Fruit fly (Drosophila melanogaster) whole organism, prepupa: Measurements from ENCODE around the gene CG42272.

Source experiments
- Blimp-1 ChIP-seq: fragments of 200-800 bp; sonication (Bioruptor generic); optimal IDR thresholded peaks from 3 replicates; lab custom pipeline; 2017; ENCODE audit warnings: missing biosample characterization, missing genetic modification characterization, mild to moderate bottlenecking, moderate library complexity, missing genetic modification reagents
- CG10631 ChIP-seq: fragments of 200-800 bp; sonication (Bioruptor generic); optimal IDR thresholded peaks from 2 replicates; lab custom pipeline; 2016; ENCODE audit warnings: missing biosample characterization, missing genetic modification characterization
- CG11294 ChIP-seq: fragments of 200-800 bp; sonication (Bioruptor generic); IDR thresholded peaks from 2 replicates; pipeline ENCODE4 v1.3.6; 2022; ENCODE audit warnings: missing biosample characterization, missing genetic modification characterization
- CG11902 ChIP-seq: fragments of 200-800 bp; sonication (Bioruptor generic); optimal IDR thresholded peaks from 3 replicates; lab custom pipeline; 2016; ENCODE audit warnings: missing biosample characterization, missing genetic modification characterization
- CG15336 ChIP-seq: fragments of 200-800 bp; sonication (Bioruptor generic); IDR thresholded peaks from 2 replicates; pipeline ENCODE4 v1.3.6; 2022; ENCODE audit warnings: missing biosample characterization, missing genetic modification characterization
- CG1621 ChIP-seq: fragments of 200-800 bp; sonication (Bioruptor generic); optimal IDR thresholded peaks from 3 replicates; lab custom pipeline; 2018; ENCODE audit warnings: missing biosample characterization, mild to moderate bottlenecking, missing genetic modification characterization
- CG16779 ChIP-seq: fragments of 200-800 bp; sonication (Bioruptor generic); optimal IDR thresholded peaks from 3 replicates; lab custom pipeline; 2017; ENCODE audit warnings: missing biosample characterization, mild to moderate bottlenecking, missing genetic modification characterization
- CG31627 ChIP-seq: fragments of 200-800 bp; sonication (Bioruptor generic); optimal IDR thresholded peaks from 3 replicates; lab custom pipeline; 2016; ENCODE audit warnings: missing biosample characterization, missing genetic modification characterization
- CG32006 ChIP-seq: fragments of 200-800 bp; sonication (Bioruptor generic); optimal IDR thresholded peaks from 3 replicates; lab custom pipeline; 2017; ENCODE audit warnings: missing biosample characterization, mild to moderate bottlenecking, missing genetic modification characterization
- CG34406 ChIP-seq: fragments of 200-800 bp; sonication (Bioruptor generic); optimal IDR thresholded peaks from 3 replicates; lab custom pipeline; 2016; ENCODE audit warnings: missing biosample characterization, missing genetic modification characterization
- CG3919 ChIP-seq: fragments of 200-800 bp; sonication (Bioruptor generic); optimal IDR thresholded peaks from 3 replicates; lab custom pipeline; 2016; ENCODE audit warnings: missing biosample characterization, missing genetic modification characterization
- CG4318 ChIP-seq: fragments of 200-800 bp; sonication (Bioruptor generic); optimal IDR thresholded peaks from 3 replicates; lab custom pipeline; 2017; ENCODE audit warnings: missing biosample characterization, mild to moderate bottlenecking, missing genetic modification characterization
- CG6163 ChIP-seq: fragments of 200-800 bp; sonication (Bioruptor generic); IDR thresholded peaks from 3 replicates; pipeline ENCODE4 v1.3.6; 2022; ENCODE audit warnings: missing biosample characterization, missing genetic modification characterization
- CG6276 ChIP-seq: fragments of 200-800 bp; sonication (Bioruptor generic); optimal IDR thresholded peaks from 2 replicates; lab custom pipeline; 2017; ENCODE audit warnings: missing biosample characterization, mild to moderate bottlenecking, missing genetic modification characterization
- CG6792 ChIP-seq: fragments of 200-800 bp; sonication (Bioruptor generic); optimal IDR thresholded peaks from 3 replicates; lab custom pipeline; 2016; ENCODE audit warnings: missing biosample characterization, missing genetic modification characterization
- CG6854 ChIP-seq: fragments of 200-800 bp; sonication (Bioruptor generic); optimal IDR thresholded peaks from 2 replicates; lab custom pipeline; 2017; ENCODE audit warnings: missing biosample characterization, mild to moderate bottlenecking, missing genetic modification characterization
- CG7368 ChIP-seq: fragments of 200-800 bp; sonication (Bioruptor generic); optimal IDR thresholded peaks from 3 replicates; lab custom pipeline; 2016; ENCODE audit warnings: missing biosample characterization, missing genetic modification characterization
- CG8119 ChIP-seq: fragments of 200-800 bp; sonication (Bioruptor generic); IDR thresholded peaks from 3 replicates; pipeline ENCODE4 v1.3.6; 2022; ENCODE audit warnings: missing biosample characterization, missing genetic modification characterization
- CG8319 ChIP-seq: fragments of 200-800 bp; sonication (Bioruptor generic); optimal IDR thresholded peaks from 3 replicates; lab custom pipeline; 2016; ENCODE audit warnings: missing biosample characterization, missing genetic modification characterization
- CG8632 ChIP-seq: fragments of 200-800 bp; sonication (Bioruptor generic); optimal IDR thresholded peaks from 3 replicates; lab custom pipeline; 2016; ENCODE audit warnings: missing biosample characterization, missing genetic modification characterization
- CG9139 ChIP-seq: fragments of 200-800 bp; sonication (Bioruptor generic); optimal IDR thresholded peaks from 3 replicates; lab custom pipeline; 2017; ENCODE audit warnings: missing biosample characterization, mild to moderate bottlenecking, missing genetic modification characterization
- Eip75B ChIP-seq: fragments of 200-800 bp; sonication (Bioruptor generic); optimal IDR thresholded peaks from 3 replicates; lab custom pipeline; 2016; ENCODE audit warnings: missing biosample characterization, missing genetic modification characterization
- Eip78C ChIP-seq: fragments of 200-800 bp; sonication (Bioruptor generic); peaks from one replicate; lab custom pipeline; 2016; ENCODE audit warnings: missing biosample characterization, missing genetic modification characterization
- Eip93F ChIP-seq: fragments of 200-800 bp; sonication (Bioruptor generic); optimal IDR thresholded peaks from 2 replicates; lab custom pipeline; 2016; ENCODE audit warnings: missing biosample characterization, mild to moderate bottlenecking, missing genetic modification characterization
- Ets21C ChIP-seq: fragments of 200-800 bp; sonication (Bioruptor generic); optimal IDR thresholded peaks from 3 replicates; lab custom pipeline; 2016; ENCODE audit warnings: missing biosample characterization, missing genetic modification characterization
- Ets96B ChIP-seq: fragments of 200-800 bp; optimal IDR thresholded peaks from 2 replicates; lab custom pipeline; 2019; ENCODE audit warnings: missing biosample characterization, mild to moderate bottlenecking, missing genetic modification characterization, moderate library complexity
- Gug ChIP-seq: fragments of 200-800 bp; sonication (Bioruptor generic); IDR thresholded peaks from 2 replicates; pipeline ENCODE4 v1.3.6; 2022; ENCODE audit warnings: missing biosample characterization, missing genetic modification characterization
- Hr38 ChIP-seq: sonication (Bioruptor generic); optimal IDR thresholded peaks from 2 replicates; lab custom pipeline; 2016; ENCODE audit warnings: missing biosample characterization, missing genetic modification characterization
- Hr39 ChIP-seq: fragments of 200-800 bp; sonication (Bioruptor generic); optimal IDR thresholded peaks from 2 replicates; lab custom pipeline; 2016; ENCODE audit warnings: missing biosample characterization, missing genetic modification characterization
- Hr4 ChIP-seq: fragments of 200-800 bp; sonication (Bioruptor generic); optimal IDR thresholded peaks from 3 replicates; lab custom pipeline; 2016; ENCODE audit warnings: missing biosample characterization, missing genetic modification characterization
- Lpt ChIP-seq: fragments of 200-800 bp; sonication (Bioruptor generic); optimal IDR thresholded peaks from 3 replicates; lab custom pipeline; 2016; ENCODE audit warnings: missing biosample characterization, missing genetic modification characterization
- Met ChIP-seq: fragments of 200-800 bp; sonication (Bioruptor generic); optimal IDR thresholded peaks from 3 replicates; lab custom pipeline; 2016; ENCODE audit warnings: missing biosample characterization, missing genetic modification characterization
- OdsH ChIP-seq: fragments of 200-800 bp; sonication (Bioruptor generic); optimal IDR thresholded peaks from 3 replicates; lab custom pipeline; 2016; ENCODE audit warnings: missing biosample characterization, missing genetic modification characterization
- Smox ChIP-seq: fragments of 200-800 bp; sonication (Bioruptor generic); optimal IDR thresholded peaks from 3 replicates; lab custom pipeline; 2016; ENCODE audit warnings: missing biosample characterization, missing genetic modification characterization
- Sox102F ChIP-seq: fragments of 200-800 bp; sonication (Bioruptor generic); optimal IDR thresholded peaks from 2 replicates; lab custom pipeline; 2016; ENCODE audit warnings: missing biosample characterization, mild to moderate bottlenecking, missing genetic modification characterization
- Sox14 ChIP-seq: fragments of 200-800 bp; sonication (Bioruptor generic); optimal IDR thresholded peaks from 3 replicates; lab custom pipeline; 2016; ENCODE audit warnings: missing biosample characterization, missing genetic modification characterization
- Sox15 ChIP-seq: fragments of 200-800 bp; sonication (Bioruptor generic); optimal IDR thresholded peaks from 3 replicates; lab custom pipeline; 2016; ENCODE audit warnings: missing biosample characterization, missing genetic modification characterization
- acj6 ChIP-seq: fragments of 200-800 bp; sonication (Bioruptor generic); optimal IDR thresholded peaks from 3 replicates; lab custom pipeline; 2016; ENCODE audit warnings: missing biosample characterization, missing genetic modification characterization
- cyc ChIP-seq: fragments of 200-800 bp; sonication (Bioruptor generic); optimal IDR thresholded peaks from 3 replicates; lab custom pipeline; 2016; ENCODE audit warnings: missing biosample characterization, missing genetic modification characterization
- dac ChIP-seq: fragments of 200-800 bp; sonication (Bioruptor generic); optimal IDR thresholded peaks from 2 replicates; lab custom pipeline; 2017; ENCODE audit warnings: missing biosample characterization, mild to moderate bottlenecking, missing genetic modification characterization
- dsx ChIP-seq: fragments of 200-800 bp; optimal IDR thresholded peaks from 3 replicates; lab custom pipeline; 2019; ENCODE audit warnings: missing biosample characterization, mild to moderate bottlenecking, missing genetic modification characterization, moderate library complexity; ENCODE audit not compliant: poor library complexity, severe bottlenecking
- eg ChIP-seq: fragments of 200-800 bp; sonication (Bioruptor generic); IDR thresholded peaks from 3 replicates; pipeline ENCODE4 v1.3.6; 2022; ENCODE audit warnings: missing biosample characterization, missing genetic modification characterization
- esn ChIP-seq: fragments of 200-800 bp; sonication (Bioruptor generic); optimal IDR thresholded peaks from 2 replicates; lab custom pipeline; 2016; ENCODE audit warnings: missing biosample characterization, mild to moderate bottlenecking, missing genetic modification characterization, moderate library complexity
- fd59A ChIP-seq: fragments of 200-800 bp; sonication (Bioruptor generic); optimal IDR thresholded peaks from 2 replicates; lab custom pipeline; 2017; ENCODE audit warnings: missing biosample characterization, mild to moderate bottlenecking, missing genetic modification characterization, missing genetic modification reagents
- fd85E ChIP-seq: fragments of 200-800 bp; sonication (Bioruptor generic); optimal IDR thresholded peaks from 3 replicates; lab custom pipeline; 2016; ENCODE audit warnings: missing biosample characterization, missing genetic modification characterization
- fkh ChIP-seq: fragments of 200-800 bp; sonication (Bioruptor generic); optimal IDR thresholded peaks from 3 replicates; lab custom pipeline; 2017; ENCODE audit warnings: missing biosample characterization, mild to moderate bottlenecking, missing genetic modification characterization, moderate library complexity
- net ChIP-seq: fragments of 200-800 bp; sonication (Bioruptor generic); optimal IDR thresholded peaks from 3 replicates; lab custom pipeline; 2016; ENCODE audit warnings: missing biosample characterization, missing genetic modification characterization
- pdm3 ChIP-seq: fragments of 200-800 bp; sonication (Bioruptor generic); optimal IDR thresholded peaks from 3 replicates; lab custom pipeline; 2016; ENCODE audit warnings: missing biosample characterization, missing genetic modification characterization
- salr ChIP-seq, 2 experiments: fragments of 200-800 bp; sonication (Bioruptor generic); optimal IDR thresholded peaks; 3 replicates each; lab custom pipeline; 2016 to 2018; ENCODE audit warnings: missing biosample characterization in 2 of 2, missing genetic modification characterization in 2 of 2, mild to moderate bottlenecking in 1 of 2
- spab ChIP-seq: fragments of 200-800 bp; sonication (Bioruptor generic); optimal IDR thresholded peaks from 2 replicates; lab custom pipeline; 2017; ENCODE audit warnings: missing biosample characterization, mild to moderate bottlenecking, missing genetic modification characterization, missing genetic modification reagents
- ss ChIP-seq, 2 experiments: fragments of 200-800 bp; sonication (Bioruptor generic); optimal IDR thresholded peaks; 2 replicates in 1 of 2; 3 replicates in 1 of 2; lab custom pipeline; 2017 to 2018; ENCODE audit warnings: mild to moderate bottlenecking in 2 of 2, missing biosample characterization in 2 of 2, missing genetic modification characterization in 2 of 2, moderate library complexity in 1 of 2
- svp ChIP-seq: fragments of 200-800 bp; sonication (Bioruptor generic); peaks from one replicate; lab custom pipeline; 2016; ENCODE audit warnings: missing biosample characterization, missing genetic modification characterization
- vri ChIP-seq: fragments of 200-800 bp; sonication (Bioruptor generic); optimal IDR thresholded peaks from 3 replicates; lab custom pipeline; 2016; ENCODE audit warnings: missing biosample characterization, mild to moderate bottlenecking, missing genetic modification characterization

The CG42272 gene

dm6 chr3L:5819310-5819709 is 16.5 kb downstream of the CG42272 start:
- TF ChIP-seq salr (GFP tag; optimal IDR thresholded peaks at IDR 0.05; lab: Kevin White, UChicago) (no peak), fkh (GFP tag; lab: Kevin White, UChicago) (no peak), Hr38 (GFP tag; lab: Kevin White, UChicago) (no peak), fd85E (GFP tag; lab: Kevin White, UChicago) (no peak), acj6 (GFP tag; lab: Kevin White, UChicago) (peak; percentile 41), esn (GFP tag; lab: Kevin White, UChicago) (peak; percentile 45), dsx (GFP tag; lab: Kevin White, UChicago) (no peak), Sox15 (peak; percentile 34), CG6276 (GFP tag; lab: Kevin White, UChicago) (no peak), CG9139 (GFP tag; lab: Kevin White, UChicago) (no peak), Hr39 (GFP tag; lab: Kevin White, UChicago) (peak; percentile 65), CG6163 (no peak), Blimp-1 (GFP tag; lab: Kevin White, UChicago) (no peak), Ets96B (tag; lab: Kevin White, UChicago) (no peak), pdm3 (GFP tag; lab: Kevin White, UChicago) (peak; percentile 43), CG8119 (GFP tag; lab: Robert Waterston, UW) (no peak; the same call in 2 of the 3 replicates), fd59A (GFP tag; lab: Kevin White, UChicago) (no peak), cyc (GFP tag; lab: Kevin White, UChicago) (peak; percentile 44), CG34406 (GFP tag; lab: Kevin White, UChicago) (peak; percentile 33), Gug (GFP tag; lab: Robert Waterston, UW) (no peak; the same call in 1 of the 2 replicates), Met (GFP tag; lab: Kevin White, UChicago) (peak; percentile 33), spab (GFP tag; lab: Kevin White, UChicago) (no peak), CG6854 (GFP tag; lab: Kevin White, UChicago) (no peak), CG6792 (GFP tag; lab: Kevin White, UChicago) (peak; percentile 4), Ets21C (GFP tag; lab: Kevin White, UChicago) (peak; percentile 48), CG3919 (GFP tag; lab: Kevin White, UChicago) (peak; percentile 13), Eip78C (GFP tag; lab: Kevin White, UChicago) (peak; percentile 80), Eip93F (GFP tag; lab: Kevin White, UChicago) (no peak), CG8319 (GFP tag; lab: Kevin White, UChicago) (no peak), CG15336 (peak; percentile 43; the same call in 1 of the 2 replicates), Hr4 (peak; percentile 51), CG11902 (GFP tag; lab: Kevin White, UChicago) (peak; percentile 40), dac (GFP tag; lab: Kevin White, UChicago) (no peak), Eip75B (GFP tag; lab: Kevin White, UChicago) (no peak), CG7368 (GFP tag; lab: Kevin White, UChicago) (no peak), net (no peak), CG16779 (tag; lab: Kevin White, UChicago) (no peak), Lpt (peak; percentile 14), CG1621 (tag; lab: Kevin White, UChicago) (no peak), CG32006 (GFP tag; lab: Kevin White, UChicago) (peak; percentile 55), OdsH (GFP tag; lab: Kevin White, UChicago) (peak; percentile 35), ss (GFP tag; optimal IDR thresholded peaks at IDR 0.05; lab: Kevin White, UChicago) (no peak), CG4318 (GFP tag; lab: Kevin White, UChicago) (no peak), CG10631 (GFP tag; lab: Kevin White, UChicago) (peak; percentile 19), Sox14 (GFP tag; lab: Kevin White, UChicago) (peak; percentile 26), svp (GFP tag; lab: Kevin White, UChicago) (peak; percentile 73), CG31627 (GFP tag; lab: Kevin White, UChicago) (peak; percentile 58), eg (peak; percentile 46; the same call in 1 of the 3 replicates), vri (GFP tag; lab: Kevin White, UChicago) (peak; percentile 32), CG11294 (no peak), CG8632 (GFP tag; lab: Kevin White, UChicago) (peak; percentile 26), Smox (peak; percentile 38), Sox102F (no peak)
